Worm (Caenorhabditis elegans) whole organism, L1 larva: ENCODE results near the gene srw-90.

ENCODE experiments used
- aha-1 ChIP-seq: fragments of 150-350 bp; optimal IDR thresholded peaks from 2 replicates; lab custom pipeline; 2014; ENCODE audit warnings: missing biosample characterization, missing genetic modification characterization
- nhr-237 ChIP-seq: fragments of 150-350 bp; optimal IDR thresholded peaks from 2 replicates; lab custom pipeline; 2014; ENCODE audit warnings: missing biosample characterization, missing genetic modification characterization
- snpc-4 ChIP-seq: fragments of 150-350 bp; optimal IDR thresholded peaks from 2 replicates; lab custom pipeline; 2014; ENCODE audit warnings: missing biosample characterization, missing genetic modification characterization
- tbx-2 ChIP-seq: sonication (generic microtip); optimal IDR thresholded peaks from 2 replicates; lab custom pipeline; 2016; ENCODE audit warnings: missing genetic modification characterization, missing compliant biosample characterization
- zag-1 ChIP-seq: fragments of 150-350 bp; optimal IDR thresholded peaks from 2 replicates; lab custom pipeline; 2014; ENCODE audit warnings: missing biosample characterization, missing genetic modification characterization

DNA sequence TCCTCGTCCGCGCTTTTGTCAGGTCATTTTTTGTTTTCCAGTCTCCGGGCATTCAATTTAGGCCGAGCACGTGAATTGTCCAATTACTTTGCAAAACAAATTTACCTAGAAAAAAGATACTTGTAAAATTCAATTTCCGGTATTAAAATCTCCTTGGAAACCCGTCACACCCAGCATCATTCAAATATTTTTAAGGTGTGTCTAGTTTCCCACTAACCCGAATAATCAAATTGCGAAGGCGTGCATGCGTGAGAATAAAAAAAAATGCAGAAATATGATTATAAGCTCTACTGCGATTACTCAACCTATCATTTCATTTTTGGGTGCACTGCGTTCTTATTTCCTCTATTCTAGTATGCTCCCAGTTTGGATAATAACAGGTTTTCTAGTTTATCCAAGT lies 47.0 kb upstream of the srw-90 start, which contains the start of gene irld-11:
- TF ChIP-seq tbx-2 (tag; lab: Kevin White, UChicago) (no peak), nhr-237 (tag; lab: Kevin White, UChicago) (no peak), snpc-4 (tag; lab: Kevin White, UChicago) (no peak), aha-1 (tag; lab: Kevin White, UChicago) (no peak), zag-1 (no peak)
